Worm (Caenorhabditis elegans) whole organism, L1 larva: ENCODE measurements around the gene srw-7.

Experiments used
- C04F5.9 ChIP-seq: sonication (generic microtip); optimal IDR thresholded peaks from 2 replicates; lab custom pipeline; 2016; ENCODE audit warnings: missing genetic modification characterization, missing compliant biosample characterization
- C34B4.2 ChIP-seq: sonication (generic microtip); optimal IDR thresholded peaks from 2 replicates; lab custom pipeline; 2017; ENCODE audit warnings: mild to moderate bottlenecking, missing genetic modification characterization, missing compliant biosample characterization
- alr-1 ChIP-seq: fragments of 200-800 bp; sonication (Bioruptor generic); optimal IDR thresholded peaks from 2 replicates; lab custom pipeline; 2018; ENCODE audit warnings: borderline replicate concordance, mild to moderate bottlenecking, missing genetic modification characterization, missing compliant biosample characterization
- aly-2 ChIP-seq: fragments of 150-350 bp; optimal IDR thresholded peaks from 2 replicates; lab custom pipeline; 2014; ENCODE audit warnings: missing biosample characterization, missing genetic modification characterization
- ama-1 ChIP-seq: fragments of 150-350 bp; optimal IDR thresholded peaks from 2 replicates; lab custom pipeline; 2014
- ceh-8 ChIP-seq: fragments of 200-800 bp; sonication (Bioruptor generic); optimal IDR thresholded peaks from 2 replicates; lab custom pipeline; 2018; ENCODE audit warnings: mild to moderate bottlenecking, missing genetic modification characterization, moderate library complexity, missing compliant biosample characterization
- ceh-88 ChIP-seq: fragments of 200-800 bp; sonication (Bioruptor generic); IDR thresholded peaks from 2 replicates; pipeline ENCODE4 v1.3.6; 2022; ENCODE audit warnings: missing genetic modification characterization, missing compliant biosample characterization
- dsc-1 ChIP-seq: sonication (generic microtip); optimal IDR thresholded peaks from 2 replicates; lab custom pipeline; 2016; ENCODE audit warnings: mild to moderate bottlenecking, missing genetic modification characterization, missing compliant biosample characterization
- efl-1 ChIP-seq, 4 experiments: fragments of 150-350 bp; optimal IDR thresholded peaks in 3 of 4; peaks in 1 of 4; 1 replicate in 1 of 4; 2 replicates in 3 of 4; lab custom pipeline; 2014; ENCODE audit warnings: missing biosample characterization in 2 of 4, missing genetic modification characterization in 2 of 4, missing genetic modification reagents in 2 of 4
- egl-27 ChIP-seq, 2 experiments: fragments of 150-350 bp in 1 of 2; sonication (generic microtip); optimal IDR thresholded peaks; 3 replicates each; lab custom pipeline; 2017 to 2018; ENCODE audit warnings: missing biosample characterization in 2 of 2, missing genetic modification characterization in 2 of 2, missing genetic modification reagents in 2 of 2
- elt-2 ChIP-seq: sonication (generic microtip); optimal IDR thresholded peaks from 2 replicates; lab custom pipeline; 2016; ENCODE audit warnings: missing genetic modification characterization, mild to moderate bottlenecking, inconsistent platforms, missing compliant biosample characterization, missing genetic modification reagents
- elt-3 ChIP-seq, 6 experiments: fragments of 150-350 bp in 1 of 6; sonication (generic microtip); optimal IDR thresholded peaks; 2 replicates each; lab custom pipeline; 2017 to 2018; ENCODE audit warnings: missing biosample characterization in 6 of 6, missing genetic modification characterization in 6 of 6, inconsistent platforms in 1 of 6
- fkh-8 ChIP-seq: sonication (generic microtip); optimal IDR thresholded peaks from 2 replicates; lab custom pipeline; 2016; ENCODE audit warnings: mild to moderate bottlenecking, missing genetic modification characterization, missing compliant biosample characterization
- hlh-17 ChIP-seq: fragments of 200-800 bp; sonication (Bioruptor generic); optimal IDR thresholded peaks from 2 replicates; lab custom pipeline; 2018; ENCODE audit warnings: missing genetic modification characterization, mild to moderate bottlenecking, missing compliant biosample characterization, moderate library complexity, borderline replicate concordance
- irx-1 ChIP-seq: sonication (generic microtip); optimal IDR thresholded peaks from 2 replicates; lab custom pipeline; 2016; ENCODE audit warnings: missing genetic modification characterization, missing compliant biosample characterization
- jun-1 ChIP-seq: fragments of 150-350 bp; optimal IDR thresholded peaks from 2 replicates; lab custom pipeline; 2014; ENCODE audit warnings: missing biosample characterization, missing genetic modification reagents, missing genetic modification characterization
- lin-14 ChIP-seq: fragments of 200-800 bp; sonication (Bioruptor generic); optimal IDR thresholded peaks from 2 replicates; lab custom pipeline; 2018; ENCODE audit warnings: mild to moderate bottlenecking, missing genetic modification characterization, moderate library complexity, missing compliant biosample characterization
- lin-15B ChIP-seq: fragments of 150-350 bp; sonication (generic microtip); optimal IDR thresholded peaks from 3 replicates; lab custom pipeline; 2014; ENCODE audit warnings: missing biosample characterization, missing genetic modification characterization
- lsy-2 ChIP-seq, 2 experiments: fragments of 150-350 bp; optimal IDR thresholded peaks; 2 replicates each; lab custom pipeline; 2014; ENCODE audit warnings: missing biosample characterization in 2 of 2, missing genetic modification characterization in 2 of 2
- mab-9 ChIP-seq: fragments of 200-800 bp; sonication (Bioruptor generic); IDR thresholded peaks from 2 replicates; pipeline ENCODE4 v1.3.6; 2022; ENCODE audit warnings: missing genetic modification reagents, missing genetic modification characterization, missing compliant biosample characterization
- mef-2 ChIP-seq: fragments of 150-350 bp; optimal IDR thresholded peaks from 2 replicates; lab custom pipeline; 2014; ENCODE audit warnings: missing biosample characterization, missing genetic modification characterization
- nhr-11 ChIP-seq: fragments of 150-350 bp; optimal IDR thresholded peaks from 2 replicates; lab custom pipeline; 2014; ENCODE audit warnings: missing biosample characterization, missing genetic modification characterization
- nhr-20 ChIP-seq: sonication (generic microtip); optimal IDR thresholded peaks from 2 replicates; lab custom pipeline; 2016; ENCODE audit warnings: mild to moderate bottlenecking, missing genetic modification characterization, missing compliant biosample characterization
- nhr-237 ChIP-seq: fragments of 150-350 bp; optimal IDR thresholded peaks from 2 replicates; lab custom pipeline; 2014; ENCODE audit warnings: missing biosample characterization, missing genetic modification characterization
- nhr-28 ChIP-seq: fragments of 150-350 bp; optimal IDR thresholded peaks from 2 replicates; lab custom pipeline; 2014; ENCODE audit warnings: missing biosample characterization, missing genetic modification characterization
- nhr-84 ChIP-seq: sonication (generic microtip); optimal IDR thresholded peaks from 2 replicates; lab custom pipeline; 2017; ENCODE audit warnings: missing biosample characterization, missing genetic modification characterization
- nhr-85 ChIP-seq: sonication (generic microtip); peaks from one replicate; lab custom pipeline; 2016; ENCODE audit warnings: missing genetic modification characterization, inconsistent platforms, missing compliant biosample characterization
- nhr-90 ChIP-seq: sonication (generic microtip); optimal IDR thresholded peaks from 2 replicates; lab custom pipeline; 2016; ENCODE audit warnings: mild to moderate bottlenecking, missing genetic modification characterization, missing compliant biosample characterization; ENCODE audit not compliant: poor library complexity
- pag-3 ChIP-seq: sonication (generic microtip); optimal IDR thresholded peaks from 2 replicates; lab custom pipeline; 2017; ENCODE audit warnings: missing genetic modification characterization, mild to moderate bottlenecking, missing compliant biosample characterization, antibody characterized with exemption, borderline replicate concordance; ENCODE audit not compliant: insufficient read depth
- pax-3 ChIP-seq: fragments of 200-800 bp; sonication (Bioruptor generic); optimal IDR thresholded peaks from 2 replicates; lab custom pipeline; 2018; ENCODE audit warnings: mild to moderate bottlenecking, missing genetic modification characterization, moderate library complexity, missing compliant biosample characterization
- snpc-4 ChIP-seq: fragments of 150-350 bp; optimal IDR thresholded peaks from 2 replicates; lab custom pipeline; 2014; ENCODE audit warnings: missing biosample characterization, missing genetic modification characterization
- tlp-1 ChIP-seq: fragments of 150-350 bp; optimal IDR thresholded peaks from 2 replicates; lab custom pipeline; 2014; ENCODE audit warnings: missing biosample characterization, missing genetic modification characterization
- unc-30 ChIP-seq: sonication (generic microtip); optimal IDR thresholded peaks from 2 replicates; lab custom pipeline; 2017; ENCODE audit warnings: missing biosample characterization, missing genetic modification characterization
- unc-62 ChIP-seq: fragments of 150-350 bp; optimal IDR thresholded peaks from 2 replicates; lab custom pipeline; 2014; ENCODE audit warnings: missing biosample characterization, missing genetic modification reagents, missing genetic modification characterization
- xbp-1 ChIP-seq: sonication (generic microtip); optimal IDR thresholded peaks from 2 replicates; lab custom pipeline; 2016; ENCODE audit warnings: missing genetic modification characterization, missing compliant biosample characterization
- zip-4 ChIP-seq: fragments of 200-800 bp; sonication (Bioruptor generic); optimal IDR thresholded peaks from 2 replicates; lab custom pipeline; 2018; ENCODE audit warnings: mild to moderate bottlenecking, missing genetic modification characterization, moderate library complexity, missing compliant biosample characterization

Gene srw-7

ce11 chrV:3841462-3841861 lies 35.4 kb downstream of the srw-7 start:
- TF ChIP-seq elt-3 (tag; optimal IDR thresholded peaks at IDR 0.05; lab: Kevin White, UChicago) = peak in 1 of 6 experiments; percentile 0
- no peak for TF ChIP-seq nhr-237 (tag; lab: Kevin White, UChicago)
- peak; percentile 47 for TF ChIP-seq nhr-85 (tag; lab: Kevin White, UChicago)
- TF ChIP-seq mef-2 = no peak

ce11 chrV:3843926-3844325 lies 37.9 kb downstream of the srw-7 start, which contains the start of gene ugt-32:
Gene ugt-32, minus strand, starts transcription at chrV:3844007.
- TF ChIP-seq nhr-28 (tag; lab: Kevin White, UChicago) (no peak), hlh-17 (no peak), unc-30 (tag; lab: Kevin White, UChicago) (no peak), aly-2 (tag; lab: Kevin White, UChicago) (no peak), xbp-1 (tag; lab: Kevin White, UChicago) (no peak), lsy-2 (tag; optimal IDR thresholded peaks at IDR 0.05; lab: Kevin White, UChicago) (no peak), lin-14 (GFP tag; lab: Kevin White, UChicago) (no peak), elt-3 (tag; optimal IDR thresholded peaks at IDR 0.05; lab: Kevin White, UChicago) (peak in 1 of 6 experiments; percentile 0), nhr-85 (tag; lab: Kevin White, UChicago) (no peak), tlp-1 (tag; lab: Kevin White, UChicago) (no peak), nhr-11 (tag; lab: Kevin White, UChicago) (no peak), ama-1 (lab: Kevin White, UChicago) (no peak), unc-62 (GFP tag; lab: Kevin White, UChicago) (no peak), pax-3 (tag; lab: Kevin White, UChicago) (no peak), ceh-8 (no peak), efl-1 (optimal IDR thresholded peaks at IDR 0.05; lab: Kevin White, UChicago) (no peak), efl-1 (GFP tag; optimal IDR thresholded peaks at IDR 0.05 in 1 of 2; lab: Kevin White, UChicago) (peak in 1 of 2 experiments; percentile 37), egl-27 (tag; optimal IDR thresholded peaks at IDR 0.05; lab: Kevin White, UChicago) (no peak), jun-1 (tag; lab: Kevin White, UChicago) (no peak), dsc-1 (no peak), fkh-8 (tag; lab: Kevin White, UChicago) (no peak), C34B4.2 (tag; lab: Kevin White, UChicago) (no peak), elt-2 (peak; percentile 10), alr-1 (tag; lab: Kevin White, UChicago) (no peak), nhr-20 (tag; lab: Kevin White, UChicago) (no peak), lin-15B (tag; lab: Kevin White, UChicago) (no peak), ceh-88 (GFP tag; lab: Robert Waterston, UW) (no peak)
- TF ChIP-seq, all 84 proteins: peak for 3

- TF ChIP-seq zip-4 (no peak), unc-62 (GFP tag; lab: Kevin White, UChicago) (no peak), nhr-84 (tag; lab: Kevin White, UChicago) (no peak), fkh-8 (tag; lab: Kevin White, UChicago) (no peak), snpc-4 (tag; lab: Kevin White, UChicago) (no peak), nhr-90 (tag; lab: Kevin White, UChicago) (no peak), irx-1 (tag; lab: Kevin White, UChicago) (no peak), mab-9 (GFP tag; lab: Robert Waterston, UW) (no peak), pag-3 (no peak), lin-14 (GFP tag; lab: Kevin White, UChicago) (no peak), dsc-1 (no peak)
These were observed 41.2 kb downstream of the srw-7 start, which contains the start of gene nhr-185 for ce11 chrV:3847268-3847667. Gene nhr-185, minus strand, starts transcription at chrV:3847368.

- TF ChIP-seq elt-2 = peak; percentile 76
- TF ChIP-seq C04F5.9 (tag; lab: Kevin White, UChicago) = no peak
These were observed 45.7 kb downstream of the srw-7 start for ce11 chrV:3851760-3852159.
